Worm (Caenorhabditis elegans) whole organism, L1 larva: ENCODE data around the gene T26C5.4.

Experiments
- Y116A8C.19 ChIP-seq: sonication (generic microtip); optimal IDR thresholded peaks from 2 replicates; lab custom pipeline; 2016; ENCODE audit warnings: missing compliant biosample characterization, missing genetic modification characterization, borderline replicate concordance
- aha-1 ChIP-seq: fragments of 150-350 bp; optimal IDR thresholded peaks from 2 replicates; lab custom pipeline; 2014; ENCODE audit warnings: missing biosample characterization, missing genetic modification characterization
- aly-2 ChIP-seq: fragments of 150-350 bp; optimal IDR thresholded peaks from 2 replicates; lab custom pipeline; 2014; ENCODE audit warnings: missing biosample characterization, missing genetic modification characterization
- blmp-1 ChIP-seq: fragments of 150-350 bp; optimal IDR thresholded peaks from 2 replicates; lab custom pipeline; 2014; ENCODE audit warnings: missing biosample characterization, missing genetic modification characterization
- ceh-88 ChIP-seq: fragments of 200-800 bp; sonication (Bioruptor generic); IDR thresholded peaks from 2 replicates; pipeline ENCODE4 v1.3.6; 2022; ENCODE audit warnings: missing genetic modification characterization, missing compliant biosample characterization
- ces-1 ChIP-seq: fragments of 150-350 bp; optimal IDR thresholded peaks from 2 replicates; lab custom pipeline; 2014; ENCODE audit warnings: missing biosample characterization, missing genetic modification reagents, missing genetic modification characterization
- dpl-1 ChIP-seq, 3 experiments: fragments of 150-350 bp in 2 of 3; sonication (generic microtip) in 1 of 3; optimal IDR thresholded peaks; 2 replicates each; lab custom pipeline; 2014 to 2017; ENCODE audit warnings: missing biosample characterization in 3 of 3, missing genetic modification characterization in 3 of 3, missing genetic modification reagents in 3 of 3
- dsc-1 ChIP-seq: sonication (generic microtip); optimal IDR thresholded peaks from 2 replicates; lab custom pipeline; 2016; ENCODE audit warnings: mild to moderate bottlenecking, missing genetic modification characterization, missing compliant biosample characterization
- efl-1 ChIP-seq, 4 experiments: fragments of 150-350 bp; optimal IDR thresholded peaks in 3 of 4; peaks in 1 of 4; 1 replicate in 1 of 4; 2 replicates in 3 of 4; lab custom pipeline; 2014; ENCODE audit warnings: missing biosample characterization in 2 of 4, missing genetic modification characterization in 2 of 4, missing genetic modification reagents in 2 of 4
- elt-2 ChIP-seq: sonication (generic microtip); optimal IDR thresholded peaks from 2 replicates; lab custom pipeline; 2016; ENCODE audit warnings: missing genetic modification characterization, mild to moderate bottlenecking, inconsistent platforms, missing compliant biosample characterization, missing genetic modification reagents
- elt-3 ChIP-seq, 6 experiments: fragments of 150-350 bp in 1 of 6; sonication (generic microtip); optimal IDR thresholded peaks; 2 replicates each; lab custom pipeline; 2017 to 2018; ENCODE audit warnings: missing biosample characterization in 6 of 6, missing genetic modification characterization in 6 of 6, inconsistent platforms in 1 of 6
- ets-5 ChIP-seq: fragments of 200-800 bp; sonication (Bioruptor generic); IDR thresholded peaks from 2 replicates; pipeline ENCODE4 v1.3.6; 2022; ENCODE audit warnings: missing genetic modification characterization, missing compliant biosample characterization
- fkh-8 ChIP-seq: sonication (generic microtip); optimal IDR thresholded peaks from 2 replicates; lab custom pipeline; 2016; ENCODE audit warnings: mild to moderate bottlenecking, missing genetic modification characterization, missing compliant biosample characterization
- fos-1 ChIP-seq: fragments of 150-350 bp; optimal IDR thresholded peaks from 2 replicates; lab custom pipeline; 2014; ENCODE audit warnings: missing biosample characterization, missing genetic modification characterization
- grh-1 ChIP-seq: fragments of 200-800 bp; sonication (Bioruptor generic); IDR thresholded peaks from 2 replicates; pipeline ENCODE4 v1.3.6; 2022; ENCODE audit warnings: missing genetic modification reagents, missing genetic modification characterization, missing compliant biosample characterization
- hlh-4 ChIP-seq: sonication (generic microtip); optimal IDR thresholded peaks from 2 replicates; lab custom pipeline; 2016; ENCODE audit warnings: mild to moderate bottlenecking, missing genetic modification characterization, missing compliant biosample characterization
- irx-1 ChIP-seq: sonication (generic microtip); optimal IDR thresholded peaks from 2 replicates; lab custom pipeline; 2016; ENCODE audit warnings: missing genetic modification characterization, missing compliant biosample characterization
- isw-1 ChIP-seq: fragments of 200-800 bp; sonication (Bioruptor generic); IDR thresholded peaks from 2 replicates; pipeline ENCODE4 v1.3.6; 2022; ENCODE audit warnings: missing genetic modification characterization, missing compliant biosample characterization
- lin-14 ChIP-seq: fragments of 200-800 bp; sonication (Bioruptor generic); optimal IDR thresholded peaks from 2 replicates; lab custom pipeline; 2018; ENCODE audit warnings: mild to moderate bottlenecking, missing genetic modification characterization, moderate library complexity, missing compliant biosample characterization
- lin-15B ChIP-seq: fragments of 150-350 bp; sonication (generic microtip); optimal IDR thresholded peaks from 3 replicates; lab custom pipeline; 2014; ENCODE audit warnings: missing biosample characterization, missing genetic modification characterization
- lin-35 ChIP-seq, 2 experiments: fragments of 150-350 bp; optimal IDR thresholded peaks; 2 replicates each; lab custom pipeline; 2014; ENCODE audit warnings: missing biosample characterization in 2 of 2, missing genetic modification characterization in 2 of 2, missing genetic modification reagents in 2 of 2
- lin-39 ChIP-seq: fragments of 150-350 bp; optimal IDR thresholded peaks from 2 replicates; lab custom pipeline; 2014; ENCODE audit warnings: missing biosample characterization, missing genetic modification reagents, missing genetic modification characterization
- lir-3 ChIP-seq: sonication (generic microtip); optimal IDR thresholded peaks from 2 replicates; lab custom pipeline; 2016; ENCODE audit warnings: mild to moderate bottlenecking, missing genetic modification characterization, moderate library complexity, missing compliant biosample characterization; ENCODE audit not compliant: poor library complexity
- lsy-2 ChIP-seq, 2 experiments: fragments of 150-350 bp; optimal IDR thresholded peaks; 2 replicates each; lab custom pipeline; 2014; ENCODE audit warnings: missing biosample characterization in 2 of 2, missing genetic modification characterization in 2 of 2
- mef-2 ChIP-seq: fragments of 150-350 bp; optimal IDR thresholded peaks from 2 replicates; lab custom pipeline; 2014; ENCODE audit warnings: missing biosample characterization, missing genetic modification characterization
- mep-1 ChIP-seq: fragments of 150-350 bp; optimal IDR thresholded peaks from 2 replicates; lab custom pipeline; 2014; ENCODE audit warnings: missing biosample characterization, missing genetic modification characterization
- nhr-12 ChIP-seq: sonication (generic microtip); optimal IDR thresholded peaks from 2 replicates; lab custom pipeline; 2017; ENCODE audit warnings: missing biosample characterization, missing genetic modification characterization
- nhr-19 ChIP-seq: fragments of 200-800 bp; sonication (Bioruptor generic); conservative IDR thresholded peaks from 2 replicates; pipeline ENCODE4 v1.3.6; 2022; ENCODE audit warnings: missing genetic modification characterization, missing compliant biosample characterization
- nhr-20 ChIP-seq: sonication (generic microtip); optimal IDR thresholded peaks from 2 replicates; lab custom pipeline; 2016; ENCODE audit warnings: mild to moderate bottlenecking, missing genetic modification characterization, missing compliant biosample characterization
- nhr-28 ChIP-seq: fragments of 150-350 bp; optimal IDR thresholded peaks from 2 replicates; lab custom pipeline; 2014; ENCODE audit warnings: missing biosample characterization, missing genetic modification characterization
- nhr-47 ChIP-seq: sonication (generic microtip); optimal IDR thresholded peaks from 2 replicates; lab custom pipeline; 2016; ENCODE audit warnings: mild to moderate bottlenecking, missing genetic modification characterization, moderate library complexity, missing compliant biosample characterization
- nhr-71 ChIP-seq: sonication (generic microtip); optimal IDR thresholded peaks from 2 replicates; lab custom pipeline; 2016; ENCODE audit warnings: mild to moderate bottlenecking, missing genetic modification characterization, moderate library complexity, missing compliant biosample characterization
- nhr-76 ChIP-seq: sonication (generic microtip); optimal IDR thresholded peaks from 2 replicates; lab custom pipeline; 2017; ENCODE audit warnings: missing biosample characterization, missing genetic modification characterization
- nhr-77 ChIP-seq: fragments of 150-350 bp; optimal IDR thresholded peaks from 2 replicates; lab custom pipeline; 2014; ENCODE audit warnings: missing biosample characterization, missing genetic modification characterization
- nhr-84 ChIP-seq: sonication (generic microtip); optimal IDR thresholded peaks from 2 replicates; lab custom pipeline; 2017; ENCODE audit warnings: missing biosample characterization, missing genetic modification characterization
- nhr-85 ChIP-seq: sonication (generic microtip); peaks from one replicate; lab custom pipeline; 2016; ENCODE audit warnings: missing genetic modification characterization, inconsistent platforms, missing compliant biosample characterization
- nhr-90 ChIP-seq: sonication (generic microtip); optimal IDR thresholded peaks from 2 replicates; lab custom pipeline; 2016; ENCODE audit warnings: mild to moderate bottlenecking, missing genetic modification characterization, missing compliant biosample characterization; ENCODE audit not compliant: poor library complexity
- pag-3 ChIP-seq: sonication (generic microtip); optimal IDR thresholded peaks from 2 replicates; lab custom pipeline; 2017; ENCODE audit warnings: missing genetic modification characterization, mild to moderate bottlenecking, missing compliant biosample characterization, antibody characterized with exemption, borderline replicate concordance; ENCODE audit not compliant: insufficient read depth
- pax-3 ChIP-seq: fragments of 200-800 bp; sonication (Bioruptor generic); optimal IDR thresholded peaks from 2 replicates; lab custom pipeline; 2018; ENCODE audit warnings: mild to moderate bottlenecking, missing genetic modification characterization, moderate library complexity, missing compliant biosample characterization
- snu-23 ChIP-seq: sonication (generic microtip); optimal IDR thresholded peaks from 2 replicates; lab custom pipeline; 2016; ENCODE audit warnings: missing genetic modification characterization, missing compliant biosample characterization
- sptf-1 ChIP-seq: fragments of 150-350 bp; optimal IDR thresholded peaks from 2 replicates; lab custom pipeline; 2014; ENCODE audit warnings: missing biosample characterization, missing genetic modification characterization
- swsn-7 ChIP-seq: sonication (generic microtip); optimal IDR thresholded peaks from 2 replicates; lab custom pipeline; 2016; ENCODE audit warnings: missing genetic modification characterization, missing compliant biosample characterization
- unc-130 ChIP-seq: fragments of 150-350 bp; optimal IDR thresholded peaks from 2 replicates; lab custom pipeline; 2017; ENCODE audit warnings: missing biosample characterization, missing genetic modification characterization, inconsistent platforms
- unc-86 ChIP-seq: sonication (generic microtip); optimal IDR thresholded peaks from 2 replicates; lab custom pipeline; 2016; ENCODE audit warnings: missing genetic modification characterization, missing compliant biosample characterization
- ztf-11 ChIP-seq, 2 experiments: sonication (generic microtip); optimal IDR thresholded peaks; 2 replicates each; lab custom pipeline; 2016 to 2017; ENCODE audit warnings: missing genetic modification characterization in 2 of 2, missing biosample characterization in 1 of 2, missing compliant biosample characterization in 1 of 2

T26C5.4 gene

DNA sequence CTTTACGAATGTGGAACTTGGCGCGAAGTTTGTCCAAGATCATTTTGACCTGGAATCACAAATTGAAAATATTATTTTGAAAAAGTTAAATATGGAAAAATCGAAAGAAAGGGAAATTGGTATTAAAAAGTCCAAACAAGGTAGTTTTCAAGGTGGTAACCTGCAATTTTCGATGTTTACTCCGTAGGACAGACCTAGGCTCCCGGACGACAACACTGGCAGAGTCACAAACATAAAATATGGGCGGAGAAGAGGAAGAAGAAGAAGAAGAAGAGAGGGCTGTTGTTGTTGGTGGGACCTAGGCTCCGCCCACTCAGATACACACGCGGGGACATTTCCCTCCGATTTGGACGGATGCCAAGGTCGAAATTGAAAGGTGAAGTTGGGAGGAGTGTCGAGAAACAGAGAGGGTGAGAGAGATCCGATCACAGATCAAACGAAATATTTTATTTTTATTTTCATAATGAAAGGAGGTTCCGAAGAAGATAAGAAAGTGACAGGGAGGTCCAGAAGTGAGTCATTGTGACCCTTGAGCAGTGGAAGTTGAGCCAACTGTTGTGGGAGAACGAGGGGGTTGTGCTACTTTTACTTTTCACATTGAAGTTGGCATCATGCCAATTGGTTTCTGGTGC lies 11.7 kb upstream of the T26C5.4 start, which contains the start of gene aqp-2 (continued):
- TF ChIP-seq aha-1 (tag; lab: Kevin White, UChicago) = no peak
- TF ChIP-seq nhr-19 (GFP tag; lab: Robert Waterston, UW) = peak; percentile 67
- TF ChIP-seq aly-2 (tag; lab: Kevin White, UChicago) = no peak
- TF ChIP-seq fos-1 (tag; lab: Kevin White, UChicago) = peak; percentile 47
- TF ChIP-seq nhr-47 (tag; lab: Kevin White, UChicago) = peak; percentile 30
- peak; percentile 86 for TF ChIP-seq nhr-71 (tag; lab: Kevin White, UChicago)
- TF ChIP-seq efl-1 (optimal IDR thresholded peaks at IDR 0.05; lab: Kevin White, UChicago) = peak in 1 of 2 experiments; percentile 26
- TF ChIP-seq efl-1 (GFP tag; optimal IDR thresholded peaks at IDR 0.05 in 1 of 2; lab: Kevin White, UChicago) = no peak
- TF ChIP-seq nhr-28 (tag; lab: Kevin White, UChicago) = no peak
- no peak for TF ChIP-seq nhr-12 (tag; lab: Kevin White, UChicago)
- no peak for TF ChIP-seq ets-5 (GFP tag; lab: Robert Waterston, UW)
- no peak for TF ChIP-seq lir-3
- peak; percentile 84 for TF ChIP-seq pag-3 (tag; lab: Kevin White, UChicago)
- TF ChIP-seq blmp-1 (tag; lab: Kevin White, UChicago) = peak; percentile 94
- peak; percentile 40 for TF ChIP-seq irx-1
- no peak for TF ChIP-seq fkh-8 (tag; lab: Kevin White, UChicago)
- TF ChIP-seq Y116A8C.19 (tag; lab: Kevin White, UChicago) = no peak
- TF ChIP-seq grh-1 (GFP tag; lab: Robert Waterston, UW) = no peak
- TF ChIP-seq ces-1 = no peak
- no peak for TF ChIP-seq pax-3 (tag; lab: Kevin White, UChicago)
- no peak for TF ChIP-seq unc-86 (tag; lab: Kevin White, UChicago)
- TF ChIP-seq elt-2 (tag; lab: Kevin White, UChicago) = no peak
- TF ChIP-seq lsy-2 (tag; optimal IDR thresholded peaks at IDR 0.05; lab: Kevin White, UChicago) = peak; percentile 22 to 56
- peak; percentile 72 for TF ChIP-seq snu-23
- TF ChIP-seq sptf-1 = no peak
- TF ChIP-seq isw-1 = no peak
- peak in 1 of 2 experiments; percentile 26 for TF ChIP-seq ztf-11 (tag; optimal IDR thresholded peaks at IDR 0.05; lab: Kevin White, UChicago)

- TF ChIP-seq nhr-76 (tag; lab: Kevin White, UChicago) (no peak), nhr-84 (no peak), dsc-1 (tag; lab: Kevin White, UChicago) (peak; percentile 8), unc-130 (tag; lab: Kevin White, UChicago) (no peak)
These were observed 11.1 kb upstream of the T26C5.4 start for ce11 chrII:9261403-9261802.

- TF ChIP-seq lin-14 (GFP tag; lab: Kevin White, UChicago) (peak; percentile 86), blmp-1 (tag; lab: Kevin White, UChicago) (peak; percentile 99), hlh-4 (tag; lab: Kevin White, UChicago) (no peak), fkh-8 (tag; lab: Kevin White, UChicago) (no peak), nhr-77 (no peak), mef-2 (tag; lab: Kevin White, UChicago) (no peak), isw-1 (no peak), nhr-71 (tag; lab: Kevin White, UChicago) (peak; percentile 38), nhr-20 (tag; lab: Kevin White, UChicago) (peak; percentile 46), mep-1 (tag; lab: Kevin White, UChicago) (peak; percentile 67), lin-15B (tag; lab: Kevin White, UChicago) (no peak), swsn-7 (tag; lab: Kevin White, UChicago) (no peak), lin-35 (GFP tag; optimal IDR thresholded peaks at IDR 0.05; lab: Kevin White, UChicago) (peak in 1 of 2 experiments; percentile 2), nhr-47 (tag; lab: Kevin White, UChicago) (peak; percentile 0), nhr-90 (peak; percentile 29), lin-39 (tag; lab: Kevin White, UChicago) (no peak), elt-3 (tag; optimal IDR thresholded peaks at IDR 0.05; lab: Kevin White, UChicago) (peak in 2 of 6 experiments; percentile 23 to 27), snu-23 (peak; percentile 63), lsy-2 (tag; optimal IDR thresholded peaks at IDR 0.05; lab: Kevin White, UChicago) (peak in 1 of 2 experiments; percentile 40), ceh-88 (GFP tag; lab: Robert Waterston, UW) (no peak), nhr-85 (tag; lab: Kevin White, UChicago) (peak; percentile 90), nhr-84 (no peak), dpl-1 (GFP tag; optimal IDR thresholded peaks at IDR 0.05; lab: Kevin White, UChicago) (peak in 1 of 3 experiments; percentile 7)
These were observed 9.7 kb upstream of the T26C5.4 start for ce11 chrII:9260026-9260425.
